Worm (Caenorhabditis elegans) whole organism, midembryonic: ENCODE results near the gene wah-1.

Experiments used
- cog-1 ChIP-seq: sonication (generic microtip); optimal IDR thresholded peaks from 2 replicates; lab custom pipeline; 2016; ENCODE audit warnings: missing genetic modification characterization, missing compliant biosample characterization
- flt-1 ChIP-seq: fragments of 200-800 bp; sonication (Bioruptor generic); IDR thresholded peaks from 2 replicates; pipeline ENCODE4 v1.3.6; 2022; ENCODE audit warnings: missing genetic modification characterization, missing compliant biosample characterization
- ztf-23 ChIP-seq: fragments of 200-800 bp; sonication (Bioruptor generic); IDR thresholded peaks from 2 replicates; pipeline ENCODE4 v1.3.6; 2022; ENCODE audit warnings: missing genetic modification reagents, missing genetic modification characterization, missing compliant biosample characterization

ce11 chrIII:12030669-12031068 is 40.7 kb downstream of the wah-1 start, which contains the start of gene Y79H2A.2:
- no peak for TF ChIP-seq cog-1 (tag; lab: Kevin White, UChicago)
- no peak for TF ChIP-seq flt-1 (GFP tag; lab: Robert Waterston, UW)
- TF ChIP-seq ztf-23 (GFP tag; lab: Robert Waterston, UW): no peak
